Worm (Caenorhabditis elegans): ENCODE data around the gene fbxa-211.
A peak's percentile ranks its signal among the peaks of the same experiment; 100 is the strongest.

fbxa-211 gene

DNA sequence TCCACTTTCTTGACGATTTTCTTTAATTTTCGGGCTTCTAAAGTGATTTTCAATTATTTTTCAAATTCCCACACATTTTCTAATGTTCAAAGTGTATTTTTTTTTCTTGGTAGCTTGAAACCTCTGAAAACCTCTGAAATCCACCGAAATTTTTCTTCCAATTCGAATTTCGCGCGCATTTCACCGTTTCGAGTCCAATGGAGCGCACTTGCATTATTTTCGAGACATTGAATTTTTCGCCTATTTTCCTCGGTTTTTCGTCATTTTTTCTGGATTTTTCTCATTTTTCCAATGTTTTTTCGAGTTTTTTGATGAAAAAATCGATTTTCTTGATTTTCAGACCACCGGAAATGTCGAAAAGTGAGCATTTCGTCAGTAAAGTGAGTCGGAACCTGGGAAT is 40.5 kb upstream of the fbxa-211 start, which contains the start of gene slr-2 (continued):
- TF ChIP-seq mdl-1 (tag; optimal IDR thresholded peaks at IDR 0.05) (peak in 1 of 2 experiments; percentile 11), hlh-17 (GFP tag; optimal IDR thresholded peaks at IDR 0.05; ENCODE audit: borderline replicate concordance) (no peak), tlp-1 (tag; optimal IDR thresholded peaks at IDR 0.05) (no peak), alr-1 (tag; optimal IDR thresholded peaks at IDR 0.05; ENCODE audit: borderline replicate concordance) (no peak)

ce11 chrV:18091216-18091615 is 36.1 kb upstream of the fbxa-211 start:
- TF ChIP-seq efl-1 (optimal IDR thresholded peaks at IDR 0.05), result no peak
- peak in 1 of 2 experiments; percentile 52 for TF ChIP-seq efl-1 (GFP tag; optimal IDR thresholded peaks at IDR 0.05 in 1 of 2)
- TF ChIP-seq mdl-1 (tag; optimal IDR thresholded peaks at IDR 0.05), result no peak

- no peak for TF ChIP-seq nhr-28 (tag; optimal IDR thresholded peaks at IDR 0.05)
- no peak for TF ChIP-seq zip-4 (GFP tag; optimal IDR thresholded peaks at IDR 0.05)
- no peak for TF ChIP-seq mab-9 (GFP tag; IDR thresholded peaks at IDR 0.05)
- no peak for TF ChIP-seq ets-5 (GFP tag; IDR thresholded peaks at IDR 0.05)
- no peak for TF ChIP-seq nhr-20 (tag; optimal IDR thresholded peaks at IDR 0.05)
- no peak for TF ChIP-seq egl-13 (tag; optimal IDR thresholded peaks at IDR 0.05)
- TF ChIP-seq lir-3 (tag; optimal IDR thresholded peaks at IDR 0.05; ENCODE audit: poor library complexity), result no peak
- no peak for TF ChIP-seq vab-15 (tag; optimal IDR thresholded peaks at IDR 0.05)
- no peak for TF ChIP-seq elt-3 (tag; optimal IDR thresholded peaks at IDR 0.05)
- no peak for TF ChIP-seq unc-98 (GFP tag; IDR thresholded peaks at IDR 0.05)
- TF ChIP-seq irx-1 (tag; optimal IDR thresholded peaks at IDR 0.05), result no peak
- no peak for TF ChIP-seq ceh-82 (tag; optimal IDR thresholded peaks at IDR 0.05)
- TF ChIP-seq ceh-90 (tag; optimal IDR thresholded peaks at IDR 0.05), result no peak
- TF ChIP-seq nhr-19 (GFP tag; conservative IDR thresholded peaks at IDR 0.05), result no peak
- TF ChIP-seq C16A3.4 (tag; optimal IDR thresholded peaks at IDR 0.05), result no peak
- TF ChIP-seq pax-3 (tag; optimal IDR thresholded peaks at IDR 0.05), result no peak
- no peak for TF ChIP-seq nhr-76 (tag; optimal IDR thresholded peaks at IDR 0.05)
These were observed 33.4 kb upstream of the fbxa-211 start for ce11 chrV:18093941-18094340.

DNA sequence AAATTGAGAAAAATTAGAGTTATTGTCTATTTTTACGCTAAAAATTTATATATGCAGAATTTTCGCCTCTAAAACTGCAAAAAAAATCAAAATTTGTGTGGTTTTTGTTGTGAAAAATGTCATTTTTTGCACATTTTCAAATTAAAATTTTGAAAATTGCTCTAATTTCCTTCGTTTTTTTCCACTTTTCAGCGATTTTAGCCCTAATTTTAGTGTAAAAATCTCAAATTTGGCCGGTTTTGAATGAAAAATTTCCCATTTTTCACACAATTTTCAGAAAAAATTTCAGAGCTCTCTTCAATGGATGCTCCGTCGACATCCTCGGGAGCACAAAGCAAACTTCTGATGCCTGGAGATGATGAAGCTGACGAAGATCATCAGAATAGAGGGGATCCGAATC is 28.9 kb upstream of the fbxa-211 start, which contains the start of gene par-4:
Gene par-4 (plus strand): TSS at position 301 of the 400 bp plus-strand sequence.
- TF ChIP-seq sup-37 (GFP tag; optimal IDR thresholded peaks at IDR 0.05) (no peak), F16B12.6 (tag; optimal IDR thresholded peaks at IDR 0.05) (no peak), nhr-19 (GFP tag; conservative IDR thresholded peaks at IDR 0.05) (no peak), nhr-76 (tag; optimal IDR thresholded peaks at IDR 0.05) (no peak), jun-1 (tag; optimal IDR thresholded peaks at IDR 0.05) (no peak), efl-1 (optimal IDR thresholded peaks at IDR 0.05) (no peak), efl-1 (GFP tag; optimal IDR thresholded peaks at IDR 0.05 in 1 of 2) (peak in 1 of 2 experiments; percentile 3), nhr-28 (tag; optimal IDR thresholded peaks at IDR 0.05) (no peak), nhr-85 (tag) (peak; percentile 53)

DNA sequence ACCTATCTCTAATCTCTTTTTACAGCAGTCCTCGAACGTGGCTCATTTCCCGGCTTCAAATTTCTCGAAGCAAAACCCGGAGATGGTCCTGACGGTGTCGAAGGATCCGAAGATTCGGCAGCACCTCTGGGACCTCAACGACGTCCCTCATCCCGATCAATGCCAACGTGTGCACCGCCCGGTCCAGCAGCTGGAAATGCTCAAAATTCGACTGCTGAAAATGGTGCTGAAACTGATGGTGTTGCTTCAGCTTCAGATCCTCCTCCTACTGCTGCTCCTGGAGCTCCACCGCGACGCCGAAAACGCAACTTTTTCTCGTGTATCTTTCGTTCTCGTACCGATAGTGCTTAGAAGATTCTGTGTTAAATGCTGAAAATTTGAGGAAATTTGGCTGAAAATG is 21.3 kb upstream of the fbxa-211 start:
- TF ChIP-seq efl-3 (GFP tag; optimal IDR thresholded peaks at IDR 0.05) (no peak), hpl-2 (GFP tag; optimal IDR thresholded peaks at IDR 0.05) (no peak), unc-98 (GFP tag; IDR thresholded peaks at IDR 0.05) (no peak), lir-3 (tag; optimal IDR thresholded peaks at IDR 0.05; ENCODE audit: poor library complexity) (no peak), rnt-1 (tag; optimal IDR thresholded peaks at IDR 0.05) (no peak), ces-1 (GFP tag; optimal IDR thresholded peaks at IDR 0.05) (no peak), nhr-12 (tag; optimal IDR thresholded peaks at IDR 0.05) (no peak), nhr-90 (tag; optimal IDR thresholded peaks at IDR 0.05; ENCODE audit: poor library complexity) (no peak), vab-15 (tag; optimal IDR thresholded peaks at IDR 0.05) (no peak), ceh-90 (tag; optimal IDR thresholded peaks at IDR 0.05) (no peak), tbx-2 (tag; optimal IDR thresholded peaks at IDR 0.05) (no peak), pax-3 (tag; optimal IDR thresholded peaks at IDR 0.05) (no peak), mab-9 (GFP tag; IDR thresholded peaks at IDR 0.05) (no peak), lin-35 (GFP tag; optimal IDR thresholded peaks at IDR 0.05) (no peak), sup-37 (GFP tag; optimal IDR thresholded peaks at IDR 0.05) (no peak), jun-1 (tag; optimal IDR thresholded peaks at IDR 0.05) (no peak)

All from whole organism, L1 larva.